Worm (Caenorhabditis elegans) whole organism, late embryonic: Measurements from ENCODE around the gene arrd-17.

Experiments
- C08G9.2 ChIP-seq: sonication (generic microtip); optimal IDR thresholded peaks from 2 replicates; lab custom pipeline; 2016; ENCODE audit warnings: mild to moderate bottlenecking, missing genetic modification characterization, moderate library complexity, missing compliant biosample characterization
- C38D4.7 ChIP-seq: fragments of 200-800 bp; sonication (Bioruptor generic); optimal IDR thresholded peaks from 2 replicates; lab custom pipeline; 2018; ENCODE audit warnings: mild to moderate bottlenecking, missing genetic modification characterization, moderate library complexity, missing compliant biosample characterization
- K09A11.1 ChIP-seq: sonication (generic microtip); optimal IDR thresholded peaks from 2 replicates; lab custom pipeline; 2017; ENCODE audit warnings: antibody characterized with exemption, mild to moderate bottlenecking, missing genetic modification characterization, missing compliant biosample characterization; ENCODE audit not compliant: insufficient read depth
- Y22D7AL.16 ChIP-seq: sonication (generic microtip); optimal IDR thresholded peaks from 2 replicates; lab custom pipeline; 2016; ENCODE audit warnings: missing genetic modification characterization, missing compliant biosample characterization
- ama-1 ChIP-seq: fragments of 150-350 bp; optimal IDR thresholded peaks from 2 replicates; lab custom pipeline; 2014
- ceh-14 ChIP-seq: sonication (generic microtip); optimal IDR thresholded peaks from 2 replicates; lab custom pipeline; 2016; ENCODE audit warnings: missing genotype, missing genetic modification characterization, missing compliant biosample characterization
- ceh-18 ChIP-seq: sonication (generic microtip); optimal IDR thresholded peaks from 2 replicates; lab custom pipeline; 2016; ENCODE audit warnings: missing genetic modification characterization, missing compliant biosample characterization
- ceh-24 ChIP-seq: sonication (generic microtip); optimal IDR thresholded peaks from 2 replicates; lab custom pipeline; 2016; ENCODE audit warnings: mild to moderate bottlenecking, missing genetic modification characterization, missing compliant biosample characterization
- ceh-30 ChIP-seq: fragments of 150-350 bp; optimal IDR thresholded peaks from 2 replicates; lab custom pipeline; 2014; ENCODE audit warnings: missing biosample characterization, missing genetic modification characterization
- ceh-34 ChIP-seq: sonication (generic microtip); optimal IDR thresholded peaks from 2 replicates; lab custom pipeline; 2016; ENCODE audit warnings: mild to moderate bottlenecking, missing genetic modification characterization, missing compliant biosample characterization
- ceh-48 ChIP-seq: sonication (generic microtip); optimal IDR thresholded peaks from 2 replicates; lab custom pipeline; 2016; ENCODE audit warnings: missing genetic modification characterization, inconsistent platforms, missing compliant biosample characterization
- ceh-6 ChIP-seq: fragments of 200-800 bp; sonication (Bioruptor generic); optimal IDR thresholded peaks from 2 replicates; lab custom pipeline; 2018; ENCODE audit warnings: mild to moderate bottlenecking, missing genetic modification characterization, missing compliant biosample characterization
- ceh-9 ChIP-seq: sonication (generic microtip); optimal IDR thresholded peaks from 2 replicates; lab custom pipeline; 2016; ENCODE audit warnings: mild to moderate bottlenecking, missing genetic modification characterization, inconsistent platforms, missing compliant biosample characterization
- dmd-4 ChIP-seq: sonication (generic microtip); optimal IDR thresholded peaks from 2 replicates; lab custom pipeline; 2016; ENCODE audit warnings: borderline replicate concordance, missing genetic modification characterization, missing compliant biosample characterization
- elt-2 ChIP-seq: sonication (generic microtip); optimal IDR thresholded peaks from 2 replicates; lab custom pipeline; 2016; ENCODE audit warnings: missing genetic modification reagents, missing genetic modification characterization, missing compliant biosample characterization
- ets-4 ChIP-seq: sonication (generic microtip); optimal IDR thresholded peaks from 2 replicates; lab custom pipeline; 2016; ENCODE audit warnings: missing genetic modification characterization, missing compliant biosample characterization
- fax-1 ChIP-seq: sonication (generic microtip); optimal IDR thresholded peaks from 2 replicates; lab custom pipeline; 2016; ENCODE audit warnings: missing genotype, missing genetic modification characterization, missing compliant biosample characterization
- fkh-10 ChIP-seq: fragments of 150-350 bp; optimal IDR thresholded peaks from 2 replicates; lab custom pipeline; 2014; ENCODE audit warnings: missing biosample characterization, missing genetic modification reagents, missing genetic modification characterization
- fkh-6 ChIP-seq: sonication (generic microtip); optimal IDR thresholded peaks from 2 replicates; lab custom pipeline; 2016; ENCODE audit warnings: missing genetic modification characterization, missing compliant biosample characterization
- hlh-13 ChIP-seq: fragments of 200-800 bp; sonication (Bioruptor generic); optimal IDR thresholded peaks from 2 replicates; lab custom pipeline; 2018; ENCODE audit warnings: mild to moderate bottlenecking, missing genetic modification characterization, missing compliant biosample characterization
- hlh-15 ChIP-seq: sonication (generic microtip); optimal IDR thresholded peaks from 2 replicates; lab custom pipeline; 2016; ENCODE audit warnings: missing genetic modification characterization, missing compliant biosample characterization
- hlh-30 ChIP-seq: sonication (generic microtip); optimal IDR thresholded peaks from 2 replicates; lab custom pipeline; 2017; ENCODE audit warnings: antibody characterized with exemption, missing genetic modification characterization, missing compliant biosample characterization; ENCODE audit not compliant: insufficient read depth
- hlh-8 ChIP-seq: sonication (generic microtip); optimal IDR thresholded peaks from 2 replicates; lab custom pipeline; 2016; ENCODE audit warnings: missing genotype, missing genetic modification characterization, missing compliant biosample characterization
- lim-6 ChIP-seq: sonication (generic microtip); optimal IDR thresholded peaks from 2 replicates; lab custom pipeline; 2016; ENCODE audit warnings: missing genetic modification characterization, missing compliant biosample characterization
- lin-11 ChIP-seq: fragments of 200-800 bp; sonication (Bioruptor generic); optimal IDR thresholded peaks from 2 replicates; lab custom pipeline; 2018; ENCODE audit warnings: mild to moderate bottlenecking, missing genetic modification characterization, missing compliant biosample characterization
- mec-3 ChIP-seq: sonication (generic microtip); optimal IDR thresholded peaks from 2 replicates; lab custom pipeline; 2016; ENCODE audit warnings: borderline replicate concordance, missing genetic modification characterization, missing compliant biosample characterization
- nfya-1 ChIP-seq: sonication (generic microtip); optimal IDR thresholded peaks from 2 replicates; lab custom pipeline; 2017; ENCODE audit warnings: missing genetic modification characterization, mild to moderate bottlenecking, missing compliant biosample characterization, antibody characterized with exemption, moderate library complexity
- nhr-232 ChIP-seq: sonication (generic microtip); optimal IDR thresholded peaks from 2 replicates; lab custom pipeline; 2016; ENCODE audit warnings: missing genetic modification characterization, missing compliant biosample characterization
- pax-1 ChIP-seq: fragments of 150-350 bp; optimal IDR thresholded peaks from 2 replicates; lab custom pipeline; 2014; ENCODE audit warnings: missing biosample characterization, missing genetic modification characterization
- pha-2 ChIP-seq: sonication (generic microtip); optimal IDR thresholded peaks from 2 replicates; lab custom pipeline; 2017; ENCODE audit warnings: mild to moderate bottlenecking, missing genetic modification characterization, missing compliant biosample characterization
- pros-1 ChIP-seq: fragments of 150-350 bp; optimal IDR thresholded peaks from 2 replicates; lab custom pipeline; 2014; ENCODE audit warnings: missing biosample characterization, missing genetic modification reagents, missing genetic modification characterization
- sdc-2 ChIP-seq: sonication (generic microtip); optimal IDR thresholded peaks from 2 replicates; lab custom pipeline; 2016; ENCODE audit warnings: missing genotype, missing genetic modification characterization, missing compliant biosample characterization
- tbx-2 ChIP-seq: sonication (generic microtip); optimal IDR thresholded peaks from 2 replicates; lab custom pipeline; 2016; ENCODE audit warnings: missing genetic modification characterization, missing compliant biosample characterization
- tbx-7 ChIP-seq: sonication (generic microtip); optimal IDR thresholded peaks from 2 replicates; lab custom pipeline; 2016; ENCODE audit warnings: missing genotype, missing genetic modification characterization, missing compliant biosample characterization
- ttx-3 ChIP-seq: sonication (generic microtip); optimal IDR thresholded peaks from 2 replicates; lab custom pipeline; 2016; ENCODE audit warnings: missing genetic modification reagents, missing genetic modification characterization, missing compliant biosample characterization
- unc-55 ChIP-seq: sonication (generic microtip); optimal IDR thresholded peaks from 2 replicates; lab custom pipeline; 2017; ENCODE audit warnings: missing biosample characterization, missing genetic modification reagents, missing genetic modification characterization
- unc-86 ChIP-seq: sonication (generic microtip); optimal IDR thresholded peaks from 2 replicates; lab custom pipeline; 2016; ENCODE audit warnings: missing genetic modification characterization, missing compliant biosample characterization
- zip-5 ChIP-seq: sonication (generic microtip); optimal IDR thresholded peaks from 2 replicates; lab custom pipeline; 2016; ENCODE audit warnings: missing genetic modification characterization, missing compliant biosample characterization
- ztf-16 ChIP-seq: sonication (generic microtip); optimal IDR thresholded peaks from 2 replicates; lab custom pipeline; 2017; ENCODE audit warnings: missing genetic modification characterization, missing compliant biosample characterization

arrd-17 gene

ce11 chrIII:13666406-13666805 lies 35.8 kb upstream of the arrd-17 start:
- no peak for TF ChIP-seq ceh-30 (tag; lab: Kevin White, UChicago)
- no peak for TF ChIP-seq C08G9.2
- no peak for TF ChIP-seq tbx-7 (tag; lab: Kevin White, UChicago)
- TF ChIP-seq elt-2 (tag; lab: Kevin White, UChicago): no peak
- no peak for TF ChIP-seq dmd-4 (tag; lab: Kevin White, UChicago)
- TF ChIP-seq ceh-34 (tag; lab: Kevin White, UChicago): no peak
- no peak for TF ChIP-seq K09A11.1 (tag; lab: Kevin White, UChicago)
- no peak for TF ChIP-seq unc-55 (GFP tag; lab: Kevin White, UChicago)
- TF ChIP-seq C38D4.7: no peak
- no peak for TF ChIP-seq ama-1
- no peak for TF ChIP-seq ttx-3 (tag; lab: Kevin White, UChicago)
- TF ChIP-seq ceh-9 (tag; lab: Kevin White, UChicago): no peak
- TF ChIP-seq lin-11 (tag; lab: Kevin White, UChicago): no peak
- TF ChIP-seq hlh-30 (tag; lab: Kevin White, UChicago): no peak
- no peak for TF ChIP-seq pros-1 (tag; lab: Kevin White, UChicago)
- no peak for TF ChIP-seq fax-1 (tag; lab: Kevin White, UChicago)
- TF ChIP-seq nhr-232 (tag; lab: Kevin White, UChicago): no peak
- TF ChIP-seq ets-4: no peak
- TF ChIP-seq hlh-15 (tag; lab: Kevin White, UChicago): no peak
- no peak for TF ChIP-seq ceh-18 (tag; lab: Kevin White, UChicago)

- TF ChIP-seq hlh-13 (no peak), nfya-1 (tag; lab: Kevin White, UChicago) (no peak), pax-1 (tag; lab: Kevin White, UChicago) (no peak), ztf-16 (no peak), ceh-14 (tag; lab: Kevin White, UChicago) (no peak), nhr-232 (tag; lab: Kevin White, UChicago) (no peak), hlh-15 (tag; lab: Kevin White, UChicago) (no peak), hlh-8 (tag; lab: Kevin White, UChicago) (no peak), ama-1 (no peak), lim-6 (tag; lab: Kevin White, UChicago) (no peak), K09A11.1 (tag; lab: Kevin White, UChicago) (no peak), zip-5 (tag; lab: Kevin White, UChicago) (no peak)
Observed at ce11 chrIII:13660123-13660522, 29.5 kb upstream of the arrd-17 start.

DNA sequence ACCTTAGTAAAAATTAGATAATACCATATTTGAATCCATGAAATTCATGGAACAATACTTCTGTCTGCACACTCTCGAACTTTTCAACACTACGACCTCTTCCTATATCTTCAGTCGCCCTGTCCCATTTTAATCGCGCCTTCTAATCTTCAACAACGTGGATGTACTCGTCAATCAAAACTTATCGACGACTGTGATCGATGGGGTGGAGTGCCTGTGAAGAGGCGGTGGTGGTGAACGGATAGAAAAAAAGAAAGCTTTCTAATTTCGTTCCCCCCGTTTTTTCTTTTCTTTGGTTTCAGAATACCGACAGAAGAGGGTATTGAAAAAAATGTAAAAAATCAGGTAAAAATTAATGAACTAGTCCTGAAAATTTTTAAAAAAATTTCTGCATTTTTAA lies 28.4 kb upstream of the arrd-17 start:
- TF ChIP-seq unc-86 (tag; lab: Kevin White, UChicago): no peak
- TF ChIP-seq unc-55 (GFP tag; lab: Kevin White, UChicago): peak; percentile 33

ce11 chrIII:13657975-13658374 lies 27.4 kb upstream of the arrd-17 start:
- TF ChIP-seq ceh-24 (no peak), pha-2 (tag; lab: Kevin White, UChicago) (peak; percentile 24), ets-4 (peak; percentile 24), tbx-2 (tag; lab: Kevin White, UChicago) (peak; percentile 33)
- TF ChIP-seq, all 69 proteins: peak for 3

DNA sequence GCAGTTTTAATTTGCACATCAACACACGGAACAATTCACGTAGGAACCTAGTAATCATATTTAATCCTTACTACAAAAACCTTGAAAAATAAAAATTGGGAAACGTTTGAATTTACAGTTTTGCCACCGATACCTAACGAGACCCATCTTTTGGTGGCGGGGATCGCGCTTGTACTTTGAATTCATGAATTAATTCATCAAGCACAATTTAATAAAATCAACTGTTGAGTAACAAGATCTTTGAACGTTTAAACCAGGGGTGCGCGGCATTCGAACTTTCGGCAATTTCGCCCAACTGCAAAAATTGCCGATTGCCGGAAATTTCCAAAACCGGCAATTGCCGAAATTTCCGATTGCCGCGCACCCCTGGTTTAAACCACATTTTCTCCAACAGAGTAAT lies 26.1 kb upstream of the arrd-17 start:
- no peak for TF ChIP-seq unc-55 (GFP tag; lab: Kevin White, UChicago)
- TF ChIP-seq ceh-48 (tag; lab: Kevin White, UChicago): no peak
- TF ChIP-seq mec-3 (tag; lab: Kevin White, UChicago): no peak
- TF ChIP-seq pha-2 (tag; lab: Kevin White, UChicago): no peak
- TF ChIP-seq fkh-10: no peak
- no peak for TF ChIP-seq fkh-6 (tag; lab: Kevin White, UChicago)
- TF ChIP-seq elt-2 (tag; lab: Kevin White, UChicago): no peak
- no peak for TF ChIP-seq lim-6 (tag; lab: Kevin White, UChicago)
- TF ChIP-seq sdc-2: no peak
- TF ChIP-seq Y22D7AL.16 (tag; lab: Kevin White, UChicago): no peak
- TF ChIP-seq ceh-6 (GFP tag; lab: Kevin White, UChicago): no peak
- TF ChIP-seq hlh-13: no peak
